Fruit fly (Drosophila melanogaster) whole organism, prepupa: Measurements from ENCODE around the gene Lsd-1.

Source experiments
- Blimp-1 ChIP-seq: fragments of 200-800 bp; sonication (Bioruptor generic); optimal IDR thresholded peaks from 3 replicates; lab custom pipeline; 2017; ENCODE audit warnings: missing biosample characterization, missing genetic modification characterization, mild to moderate bottlenecking, moderate library complexity, missing genetic modification reagents
- CG10669 ChIP-seq: fragments of 200-800 bp; sonication (Bioruptor generic); optimal IDR thresholded peaks from 3 replicates; lab custom pipeline; 2018; ENCODE audit warnings: missing biosample characterization, mild to moderate bottlenecking, missing genetic modification characterization, moderate library complexity
- CG11294 ChIP-seq: fragments of 200-800 bp; sonication (Bioruptor generic); IDR thresholded peaks from 2 replicates; pipeline ENCODE4 v1.3.6; 2022; ENCODE audit warnings: missing biosample characterization, missing genetic modification characterization
- CG15336 ChIP-seq: fragments of 200-800 bp; sonication (Bioruptor generic); IDR thresholded peaks from 2 replicates; pipeline ENCODE4 v1.3.6; 2022; ENCODE audit warnings: missing biosample characterization, missing genetic modification characterization
- CG1621 ChIP-seq: fragments of 200-800 bp; sonication (Bioruptor generic); optimal IDR thresholded peaks from 3 replicates; lab custom pipeline; 2018; ENCODE audit warnings: missing biosample characterization, mild to moderate bottlenecking, missing genetic modification characterization
- CG16779 ChIP-seq: fragments of 200-800 bp; sonication (Bioruptor generic); optimal IDR thresholded peaks from 3 replicates; lab custom pipeline; 2017; ENCODE audit warnings: missing biosample characterization, mild to moderate bottlenecking, missing genetic modification characterization
- CG3032 ChIP-seq: fragments of 200-800 bp; optimal IDR thresholded peaks from 2 replicates; lab custom pipeline; 2019; ENCODE audit warnings: missing biosample characterization, mild to moderate bottlenecking, missing genetic modification characterization, moderate library complexity
- CG31627 ChIP-seq: fragments of 200-800 bp; sonication (Bioruptor generic); optimal IDR thresholded peaks from 3 replicates; lab custom pipeline; 2016; ENCODE audit warnings: missing biosample characterization, missing genetic modification characterization
- CG32006 ChIP-seq: fragments of 200-800 bp; sonication (Bioruptor generic); optimal IDR thresholded peaks from 3 replicates; lab custom pipeline; 2017; ENCODE audit warnings: missing biosample characterization, mild to moderate bottlenecking, missing genetic modification characterization
- CG34406 ChIP-seq: fragments of 200-800 bp; sonication (Bioruptor generic); optimal IDR thresholded peaks from 3 replicates; lab custom pipeline; 2016; ENCODE audit warnings: missing biosample characterization, missing genetic modification characterization
- CG3919 ChIP-seq: fragments of 200-800 bp; sonication (Bioruptor generic); optimal IDR thresholded peaks from 3 replicates; lab custom pipeline; 2016; ENCODE audit warnings: missing biosample characterization, missing genetic modification characterization
- CG4318 ChIP-seq: fragments of 200-800 bp; sonication (Bioruptor generic); optimal IDR thresholded peaks from 3 replicates; lab custom pipeline; 2017; ENCODE audit warnings: missing biosample characterization, mild to moderate bottlenecking, missing genetic modification characterization
- CG6163 ChIP-seq: fragments of 200-800 bp; sonication (Bioruptor generic); IDR thresholded peaks from 3 replicates; pipeline ENCODE4 v1.3.6; 2022; ENCODE audit warnings: missing biosample characterization, missing genetic modification characterization
- CG6276 ChIP-seq: fragments of 200-800 bp; sonication (Bioruptor generic); optimal IDR thresholded peaks from 2 replicates; lab custom pipeline; 2017; ENCODE audit warnings: missing biosample characterization, mild to moderate bottlenecking, missing genetic modification characterization
- CG6808 ChIP-seq: fragments of 200-800 bp; sonication (Bioruptor generic); optimal IDR thresholded peaks from 3 replicates; lab custom pipeline; 2017; ENCODE audit warnings: missing biosample characterization, missing genetic modification characterization, mild to moderate bottlenecking, moderate library complexity, missing genetic modification reagents
- CG6854 ChIP-seq: fragments of 200-800 bp; sonication (Bioruptor generic); optimal IDR thresholded peaks from 2 replicates; lab custom pipeline; 2017; ENCODE audit warnings: missing biosample characterization, mild to moderate bottlenecking, missing genetic modification characterization
- CG7368 ChIP-seq: fragments of 200-800 bp; sonication (Bioruptor generic); optimal IDR thresholded peaks from 3 replicates; lab custom pipeline; 2016; ENCODE audit warnings: missing biosample characterization, missing genetic modification characterization
- CG8119 ChIP-seq: fragments of 200-800 bp; sonication (Bioruptor generic); IDR thresholded peaks from 3 replicates; pipeline ENCODE4 v1.3.6; 2022; ENCODE audit warnings: missing biosample characterization, missing genetic modification characterization
- CG8632 ChIP-seq: fragments of 200-800 bp; sonication (Bioruptor generic); optimal IDR thresholded peaks from 3 replicates; lab custom pipeline; 2016; ENCODE audit warnings: missing biosample characterization, missing genetic modification characterization
- CG9139 ChIP-seq: fragments of 200-800 bp; sonication (Bioruptor generic); optimal IDR thresholded peaks from 3 replicates; lab custom pipeline; 2017; ENCODE audit warnings: missing biosample characterization, mild to moderate bottlenecking, missing genetic modification characterization
- Eip78C ChIP-seq: fragments of 200-800 bp; sonication (Bioruptor generic); peaks from one replicate; lab custom pipeline; 2016; ENCODE audit warnings: missing biosample characterization, missing genetic modification characterization
- Eip93F ChIP-seq: fragments of 200-800 bp; sonication (Bioruptor generic); optimal IDR thresholded peaks from 2 replicates; lab custom pipeline; 2016; ENCODE audit warnings: missing biosample characterization, mild to moderate bottlenecking, missing genetic modification characterization
- Ets21C ChIP-seq: fragments of 200-800 bp; sonication (Bioruptor generic); optimal IDR thresholded peaks from 3 replicates; lab custom pipeline; 2016; ENCODE audit warnings: missing biosample characterization, missing genetic modification characterization
- Ets96B ChIP-seq: fragments of 200-800 bp; optimal IDR thresholded peaks from 2 replicates; lab custom pipeline; 2019; ENCODE audit warnings: missing biosample characterization, mild to moderate bottlenecking, missing genetic modification characterization, moderate library complexity
- Hr39 ChIP-seq: fragments of 200-800 bp; sonication (Bioruptor generic); optimal IDR thresholded peaks from 2 replicates; lab custom pipeline; 2016; ENCODE audit warnings: missing biosample characterization, missing genetic modification characterization
- Hr4 ChIP-seq: fragments of 200-800 bp; sonication (Bioruptor generic); optimal IDR thresholded peaks from 3 replicates; lab custom pipeline; 2016; ENCODE audit warnings: missing biosample characterization, missing genetic modification characterization
- Lpt ChIP-seq: fragments of 200-800 bp; sonication (Bioruptor generic); optimal IDR thresholded peaks from 3 replicates; lab custom pipeline; 2016; ENCODE audit warnings: missing biosample characterization, missing genetic modification characterization
- Met ChIP-seq: fragments of 200-800 bp; sonication (Bioruptor generic); optimal IDR thresholded peaks from 3 replicates; lab custom pipeline; 2016; ENCODE audit warnings: missing biosample characterization, missing genetic modification characterization
- Smox ChIP-seq: fragments of 200-800 bp; sonication (Bioruptor generic); optimal IDR thresholded peaks from 3 replicates; lab custom pipeline; 2016; ENCODE audit warnings: missing biosample characterization, missing genetic modification characterization
- Sox102F ChIP-seq: fragments of 200-800 bp; sonication (Bioruptor generic); optimal IDR thresholded peaks from 2 replicates; lab custom pipeline; 2016; ENCODE audit warnings: missing biosample characterization, mild to moderate bottlenecking, missing genetic modification characterization
- Sox14 ChIP-seq: fragments of 200-800 bp; sonication (Bioruptor generic); optimal IDR thresholded peaks from 3 replicates; lab custom pipeline; 2016; ENCODE audit warnings: missing biosample characterization, missing genetic modification characterization
- Sox15 ChIP-seq: fragments of 200-800 bp; sonication (Bioruptor generic); optimal IDR thresholded peaks from 3 replicates; lab custom pipeline; 2016; ENCODE audit warnings: missing biosample characterization, missing genetic modification characterization
- acj6 ChIP-seq: fragments of 200-800 bp; sonication (Bioruptor generic); optimal IDR thresholded peaks from 3 replicates; lab custom pipeline; 2016; ENCODE audit warnings: missing biosample characterization, missing genetic modification characterization
- cyc ChIP-seq: fragments of 200-800 bp; sonication (Bioruptor generic); optimal IDR thresholded peaks from 3 replicates; lab custom pipeline; 2016; ENCODE audit warnings: missing biosample characterization, missing genetic modification characterization
- eg ChIP-seq: fragments of 200-800 bp; sonication (Bioruptor generic); IDR thresholded peaks from 3 replicates; pipeline ENCODE4 v1.3.6; 2022; ENCODE audit warnings: missing biosample characterization, missing genetic modification characterization
- esn ChIP-seq: fragments of 200-800 bp; sonication (Bioruptor generic); optimal IDR thresholded peaks from 2 replicates; lab custom pipeline; 2016; ENCODE audit warnings: missing biosample characterization, mild to moderate bottlenecking, missing genetic modification characterization, moderate library complexity
- fd85E ChIP-seq: fragments of 200-800 bp; sonication (Bioruptor generic); optimal IDR thresholded peaks from 3 replicates; lab custom pipeline; 2016; ENCODE audit warnings: missing biosample characterization, missing genetic modification characterization
- lz ChIP-seq: fragments of 200-800 bp; sonication (Bioruptor generic); optimal IDR thresholded peaks from 3 replicates; lab custom pipeline; 2016; ENCODE audit warnings: missing biosample characterization, missing genetic modification characterization
- salr ChIP-seq, 2 experiments: fragments of 200-800 bp; sonication (Bioruptor generic); optimal IDR thresholded peaks; 3 replicates each; lab custom pipeline; 2016 to 2018; ENCODE audit warnings: missing biosample characterization in 2 of 2, missing genetic modification characterization in 2 of 2, mild to moderate bottlenecking in 1 of 2
- spab ChIP-seq: fragments of 200-800 bp; sonication (Bioruptor generic); optimal IDR thresholded peaks from 2 replicates; lab custom pipeline; 2017; ENCODE audit warnings: missing biosample characterization, mild to moderate bottlenecking, missing genetic modification characterization, missing genetic modification reagents
- ss ChIP-seq, 2 experiments: fragments of 200-800 bp; sonication (Bioruptor generic); optimal IDR thresholded peaks; 2 replicates in 1 of 2; 3 replicates in 1 of 2; lab custom pipeline; 2017 to 2018; ENCODE audit warnings: mild to moderate bottlenecking in 2 of 2, missing biosample characterization in 2 of 2, missing genetic modification characterization in 2 of 2, moderate library complexity in 1 of 2
- svp ChIP-seq: fragments of 200-800 bp; sonication (Bioruptor generic); peaks from one replicate; lab custom pipeline; 2016; ENCODE audit warnings: missing biosample characterization, missing genetic modification characterization
- topi ChIP-seq: fragments of 200-800 bp; sonication (Bioruptor generic); optimal IDR thresholded peaks from 3 replicates; lab custom pipeline; 2016; ENCODE audit warnings: missing biosample characterization, missing genetic modification characterization
- vri ChIP-seq: fragments of 200-800 bp; sonication (Bioruptor generic); optimal IDR thresholded peaks from 3 replicates; lab custom pipeline; 2016; ENCODE audit warnings: missing biosample characterization, mild to moderate bottlenecking, missing genetic modification characterization

Lsd-1 gene

DNA sequence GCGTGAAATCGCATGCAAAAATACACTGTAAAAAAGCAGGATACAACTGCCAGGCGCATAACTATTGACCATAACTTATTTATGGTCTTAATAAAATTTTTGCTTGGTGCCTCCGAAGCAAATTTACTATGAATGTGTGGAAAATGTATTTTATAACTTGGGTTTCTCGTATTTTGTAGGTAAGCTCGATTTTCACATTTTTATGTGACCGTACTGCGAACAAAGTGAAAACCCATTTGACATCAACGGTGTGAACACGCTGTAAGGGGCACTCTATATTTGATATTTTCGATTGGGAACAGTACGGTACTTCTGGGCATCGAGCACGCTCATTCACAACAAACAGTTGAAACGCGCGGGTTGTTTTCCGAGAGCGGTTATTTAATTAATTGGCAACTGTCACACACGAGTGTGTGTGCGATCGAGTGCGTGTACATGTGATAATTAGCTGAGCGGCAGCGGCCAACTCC lies 17.8 kb downstream of the Lsd-1 start, which contains the start of the genes Nup98-96 and mbc (continued):
- TF ChIP-seq Sox102F (GFP tag; lab: Kevin White, UChicago) (peak; percentile 80), salr (GFP tag; optimal IDR thresholded peaks at IDR 0.05; lab: Kevin White, UChicago) (peak; percentile 52 to 62), topi (GFP tag; lab: Kevin White, UChicago) (peak; percentile 85), svp (GFP tag; lab: Kevin White, UChicago) (peak; percentile 92), Ets21C (GFP tag; lab: Kevin White, UChicago) (peak; percentile 90), Hr4 (GFP tag; lab: Kevin White, UChicago) (peak; percentile 88), Lpt (peak; percentile 55), eg (GFP tag; lab: Robert Waterston, UW) (peak; percentile 85), Sox15 (peak; percentile 91), cyc (GFP tag; lab: Kevin White, UChicago) (peak; percentile 93), CG16779 (tag; lab: Kevin White, UChicago) (no peak), CG8119 (GFP tag; lab: Robert Waterston, UW) (0 out of 3 replicates have a peak, but pooled peaks have one; percentile 27), Eip93F (GFP tag; lab: Kevin White, UChicago) (no peak), CG32006 (GFP tag; lab: Kevin White, UChicago) (peak; percentile 79), CG9139 (GFP tag; lab: Kevin White, UChicago) (peak; percentile 44), CG8632 (peak; percentile 60), vri (peak; percentile 81), CG6276 (GFP tag; lab: Kevin White, UChicago) (peak; percentile 34), CG6854 (peak; percentile 78), CG1621 (tag; lab: Kevin White, UChicago) (peak; percentile 77), spab (GFP tag; lab: Kevin White, UChicago) (peak; percentile 22), CG6808 (peak; percentile 66), Met (peak; percentile 86), esn (peak; percentile 89)

DNA sequence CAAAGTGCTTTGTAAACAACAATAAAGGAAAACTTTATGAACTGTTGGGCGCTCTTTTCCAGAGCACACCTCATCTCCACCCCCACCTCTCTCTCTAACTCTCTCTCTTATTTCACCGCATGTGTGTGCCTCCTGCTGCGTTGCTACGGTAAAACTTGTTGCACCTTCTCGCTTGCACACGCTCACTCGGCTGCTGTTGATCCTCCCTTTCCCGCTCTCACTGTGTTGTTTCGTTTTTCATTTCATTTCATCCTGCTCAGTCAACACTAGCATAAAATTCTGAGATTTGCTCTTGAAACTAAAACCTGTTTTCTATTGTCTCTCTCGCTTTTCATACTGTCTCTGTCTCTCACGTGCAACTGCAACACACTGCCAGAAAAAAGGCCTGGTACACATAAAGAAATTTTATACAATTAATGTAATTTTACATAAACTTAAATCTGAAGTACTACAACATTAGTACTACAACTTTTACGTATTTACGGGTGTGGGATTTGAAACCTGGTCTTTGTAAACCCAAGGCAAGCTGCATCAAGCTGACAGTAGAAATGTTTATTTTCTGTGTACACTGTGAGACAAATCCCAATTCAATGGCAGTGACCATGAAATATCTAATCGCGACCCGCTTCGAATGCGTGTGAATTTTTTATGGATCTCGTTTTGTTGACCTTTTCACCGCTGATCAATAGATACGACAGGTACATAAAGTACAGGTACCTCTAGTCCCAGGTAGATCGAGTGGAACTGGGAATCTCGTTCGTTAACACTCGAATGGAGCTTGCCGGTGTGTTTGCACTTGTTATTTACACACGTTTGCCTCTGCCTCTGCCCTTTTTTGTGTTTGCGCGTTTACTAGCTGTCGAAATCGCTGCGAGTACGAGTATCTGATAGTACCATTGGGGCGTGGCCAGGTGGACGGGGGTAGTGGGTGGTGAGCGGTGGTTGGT lies 19.1 kb downstream of the Lsd-1 start:
- TF ChIP-seq Ets96B (tag; lab: Kevin White, UChicago) = peak; percentile 91
- TF ChIP-seq Sox14 (GFP tag; lab: Kevin White, UChicago) = peak; percentile 93
- TF ChIP-seq Lpt = peak; percentile 89
- peak; percentile 90 for TF ChIP-seq Blimp-1 (GFP tag; lab: Kevin White, UChicago)
- peak; percentile 77 for TF ChIP-seq CG6808
- TF ChIP-seq CG8119 (GFP tag; lab: Robert Waterston, UW) = peak; percentile 93
- TF ChIP-seq CG3032 (tag; lab: Kevin White, UChicago) = peak; percentile 88
- peak; percentile 93 for TF ChIP-seq CG3919
- TF ChIP-seq CG7368 (GFP tag; lab: Kevin White, UChicago) = peak; percentile 81
- peak; percentile 82 for TF ChIP-seq spab (GFP tag; lab: Kevin White, UChicago)
- TF ChIP-seq Eip93F (GFP tag; lab: Kevin White, UChicago) = peak; percentile 64
- peak; percentile 86 for TF ChIP-seq CG11294
- TF ChIP-seq CG34406 (GFP tag; lab: Kevin White, UChicago) = peak; percentile 86
- TF ChIP-seq CG4318 (GFP tag; lab: Kevin White, UChicago) = peak; percentile 91
- peak; percentile 96 for TF ChIP-seq CG32006 (GFP tag; lab: Kevin White, UChicago)
- TF ChIP-seq CG31627 (GFP tag; lab: Kevin White, UChicago) = peak; percentile 88
- TF ChIP-seq CG6276 (GFP tag; lab: Kevin White, UChicago) = peak; percentile 89
- TF ChIP-seq CG6163 = peak; percentile 93
- peak; percentile 58 for TF ChIP-seq Sox15
- TF ChIP-seq CG6854 = peak; percentile 37
- TF ChIP-seq Smox (GFP tag; lab: Kevin White, UChicago) = peak; percentile 90
- peak; percentile 88 for TF ChIP-seq Hr39
- peak; percentile 99 for TF ChIP-seq Eip78C (GFP tag; lab: Kevin White, UChicago)
- peak; percentile 94 for TF ChIP-seq eg (GFP tag; lab: Robert Waterston, UW)
- TF ChIP-seq fd85E (GFP tag; lab: Kevin White, UChicago) = peak; percentile 48
- peak; percentile 85 for TF ChIP-seq lz (GFP tag; lab: Kevin White, UChicago)
- TF ChIP-seq Met = peak; percentile 94
- peak; percentile 61 for TF ChIP-seq vri
- peak; percentile 73 to 82 for TF ChIP-seq ss (GFP tag; optimal IDR thresholded peaks at IDR 0.05; lab: Kevin White, UChicago)
- peak; percentile 91 for TF ChIP-seq acj6
- TF ChIP-seq CG15336 = peak; percentile 92
- TF ChIP-seq svp (GFP tag; lab: Kevin White, UChicago) = peak; percentile 95
- peak; percentile 93 for TF ChIP-seq Sox102F (GFP tag; lab: Kevin White, UChicago)
- TF ChIP-seq CG10669 = peak; percentile 86
- peak; percentile 75 for TF ChIP-seq Ets21C (GFP tag; lab: Kevin White, UChicago)
- TF ChIP-seq salr (GFP tag; optimal IDR thresholded peaks at IDR 0.05; lab: Kevin White, UChicago) = peak; percentile 66 to 83
- peak; percentile 68 for TF ChIP-seq CG9139 (GFP tag; lab: Kevin White, UChicago)
- peak; percentile 93 for TF ChIP-seq esn
